Fruit fly (Drosophila melanogaster) whole organism, embryonic: ENCODE data around the gene CG15330.

Source experiments
- CG10321 ChIP-seq: fragments of 200-800 bp; sonication (Bioruptor generic); IDR thresholded peaks from 2 replicates; pipeline ENCODE4 v1.3.6; 2022; ENCODE audit warnings: missing biosample characterization, missing genetic modification characterization
- CG12769 ChIP-seq: fragments of 200-800 bp; sonication (Bioruptor generic); optimal IDR thresholded peaks from 2 replicates; lab custom pipeline; 2019; ENCODE audit warnings: missing biosample characterization, mild to moderate bottlenecking, missing genetic modification characterization, moderate library complexity
- CG15479 ChIP-seq: fragments of 200-800 bp; sonication (Bioruptor generic); optimal IDR thresholded peaks from 3 replicates; lab custom pipeline; 2019; ENCODE audit warnings: missing biosample characterization, mild to moderate bottlenecking, missing genetic modification characterization, moderate library complexity
- CG15601 ChIP-seq: fragments of 200-800 bp; sonication (Bioruptor generic); optimal IDR thresholded peaks from 3 replicates; lab custom pipeline; 2019; ENCODE audit warnings: missing biosample characterization, mild to moderate bottlenecking, missing genetic modification characterization, moderate library complexity
- CG17802 ChIP-seq: fragments of 200-800 bp; sonication (Bioruptor generic); optimal IDR thresholded peaks from 2 replicates; lab custom pipeline; 2018; ENCODE audit warnings: missing biosample characterization, mild to moderate bottlenecking, missing genetic modification characterization, moderate library complexity
- CG1832 ChIP-seq: fragments of 200-800 bp; sonication (Bioruptor generic); optimal IDR thresholded peaks from 2 replicates; lab custom pipeline; 2017; ENCODE audit warnings: missing biosample characterization, mild to moderate bottlenecking, missing genetic modification characterization, inconsistent platforms
- CG3838 ChIP-seq: fragments of 200-800 bp; sonication (Bioruptor generic); optimal IDR thresholded peaks from 3 replicates; lab custom pipeline; 2016; ENCODE audit warnings: missing biosample characterization, missing genetic modification characterization
- CG4360 ChIP-seq: fragments of 200-800 bp; sonication (Bioruptor generic); IDR thresholded peaks from 2 replicates; pipeline ENCODE4 v1.3.6; 2022; ENCODE audit warnings: missing biosample characterization, missing genetic modification characterization
- CG6791 ChIP-seq: fragments of 200-800 bp; sonication (Bioruptor generic); IDR thresholded peaks from 3 replicates; pipeline ENCODE4 v1.3.6; 2022; ENCODE audit warnings: missing biosample characterization, missing genetic modification characterization; ENCODE audit not compliant: partially characterized antibody
- CkIIα-i1 ChIP-seq: fragments of 200-800 bp; sonication (Bioruptor generic); IDR thresholded peaks from 2 replicates; pipeline ENCODE4 v1.3.6; 2022; ENCODE audit warnings: missing biosample characterization, missing genetic modification characterization
- CrebB ChIP-seq: fragments of 200-800 bp; sonication (Bioruptor generic); optimal IDR thresholded peaks from 3 replicates; lab custom pipeline; 2018; ENCODE audit warnings: missing biosample characterization, mild to moderate bottlenecking, missing genetic modification characterization
- Dbx ChIP-seq: fragments of 200-800 bp; sonication (Bioruptor generic); IDR thresholded peaks from 3 replicates; pipeline ENCODE4 v1.3.6; 2022; ENCODE audit warnings: missing biosample characterization, missing genetic modification characterization
- HHEX ChIP-seq: fragments of 200-800 bp; sonication (Bioruptor generic); optimal IDR thresholded peaks from 3 replicates; lab custom pipeline; 2017; ENCODE audit warnings: missing biosample characterization, mild to moderate bottlenecking, missing genetic modification characterization, missing genetic modification reagents
- Pdp1 ChIP-seq, 2 experiments: fragments of 200-800 bp; sonication (Bioruptor generic); optimal IDR thresholded peaks; 3 replicates each; lab custom pipeline; 2016; ENCODE audit warnings: missing biosample characterization in 2 of 2, missing genetic modification characterization in 2 of 2, mild to moderate bottlenecking in 1 of 2, moderate library complexity in 1 of 2
- Ptx1 ChIP-seq: fragments of 200-800 bp; sonication (Bioruptor generic); IDR thresholded peaks from 2 replicates; pipeline ENCODE4 v1.3.6; 2022; ENCODE audit warnings: missing biosample characterization, missing genetic modification characterization
- Spps ChIP-seq: fragments of 200-800 bp; sonication (Bioruptor generic); optimal IDR thresholded peaks from 2 replicates; lab custom pipeline; 2018; ENCODE audit warnings: missing biosample characterization, mild to moderate bottlenecking, missing genetic modification characterization
- Trl ChIP-seq, 3 experiments: fragments of >200 bp in 2 of 3; fragments of 200-800 bp in 1 of 3; sonication (Bioruptor generic) in 1 of 3; optimal IDR thresholded peaks; 2 replicates in 1 of 3; 3 replicates in 2 of 3; lab custom pipeline; 2016 to 2017; ENCODE audit warnings: missing biosample characterization in 1 of 3, missing genetic modification characterization in 1 of 3
- Xbp1 ChIP-seq: fragments of 200-800 bp; sonication (Bioruptor generic); optimal IDR thresholded peaks from 3 replicates; lab custom pipeline; 2016; ENCODE audit warnings: missing biosample characterization, mild to moderate bottlenecking, missing genetic modification characterization
- Xrp1 ChIP-seq: fragments of 200-800 bp; sonication (Bioruptor generic); IDR thresholded peaks from 2 replicates; pipeline ENCODE4 v1.3.6; 2022; ENCODE audit warnings: missing biosample characterization, missing genetic modification characterization
- ac ChIP-seq: fragments of 200-800 bp; sonication (Bioruptor generic); optimal IDR thresholded peaks from 3 replicates; lab custom pipeline; 2017; ENCODE audit warnings: missing biosample characterization, mild to moderate bottlenecking, missing genetic modification characterization
- bowl ChIP-seq: fragments of 200-800 bp; sonication (Bioruptor generic); IDR thresholded peaks from 2 replicates; pipeline ENCODE4 v1.3.6; 2022; ENCODE audit warnings: missing biosample characterization, missing genetic modification characterization
- chinmo ChIP-seq: fragments of 200-800 bp; sonication (Bioruptor generic); IDR thresholded peaks from 4 replicates; pipeline ENCODE4 v1.3.6; 2022; ENCODE audit warnings: missing biosample characterization, missing genetic modification characterization; ENCODE audit not compliant: partially characterized antibody
- crp ChIP-seq, 2 experiments: fragments of 200-800 bp; sonication (Bioruptor generic); optimal IDR thresholded peaks; 2 replicates in 1 of 2; 3 replicates in 1 of 2; lab custom pipeline; 2017; ENCODE audit warnings: missing biosample characterization in 2 of 2, missing genetic modification characterization in 2 of 2, mild to moderate bottlenecking in 1 of 2, moderate library complexity in 1 of 2
- dpn ChIP-seq, 2 experiments: fragments of 200-800 bp; sonication (Bioruptor generic); optimal IDR thresholded peaks; 3 replicates each; lab custom pipeline; 2016; ENCODE audit warnings: missing biosample characterization in 2 of 2, missing genetic modification characterization in 2 of 2
- dysf ChIP-seq: fragments of 200-800 bp; sonication (Bioruptor generic); IDR thresholded peaks from 3 replicates; pipeline ENCODE4 v1.3.6; 2022; ENCODE audit warnings: missing biosample characterization, missing genetic modification characterization
- gcm ChIP-seq: fragments of 200-800 bp; sonication (Bioruptor generic); optimal IDR thresholded peaks from 2 replicates; lab custom pipeline; 2019; ENCODE audit warnings: missing biosample characterization, mild to moderate bottlenecking, missing genetic modification characterization, moderate library complexity
- kni ChIP-seq: fragments of 200-800 bp; sonication (Bioruptor generic); optimal IDR thresholded peaks from 3 replicates; lab custom pipeline; 2017; ENCODE audit warnings: mild to moderate bottlenecking, missing biosample characterization, missing genetic modification reagents, missing genetic modification characterization
- nom ChIP-seq: fragments of 200-800 bp; sonication (Bioruptor generic); optimal IDR thresholded peaks from 2 replicates; lab custom pipeline; 2017; ENCODE audit warnings: missing biosample characterization, missing genetic modification characterization, mild to moderate bottlenecking, moderate library complexity, missing genetic modification reagents
- pita ChIP-seq: fragments of 200-800 bp; sonication (Bioruptor generic); optimal IDR thresholded peaks from 2 replicates; lab custom pipeline; 2017; ENCODE audit warnings: missing biosample characterization, mild to moderate bottlenecking, missing genetic modification characterization
- pnt ChIP-seq: fragments of 200-800 bp; sonication (Bioruptor generic); optimal IDR thresholded peaks from 3 replicates; lab custom pipeline; 2016; ENCODE audit warnings: missing biosample characterization, missing genetic modification characterization
- pros ChIP-seq: fragments of 200-800 bp; sonication (Bioruptor generic); optimal IDR thresholded peaks from 3 replicates; lab custom pipeline; 2019; ENCODE audit warnings: missing biosample characterization, mild to moderate bottlenecking, missing genetic modification characterization, moderate library complexity
- sd ChIP-seq: fragments of 200-800 bp; sonication (Bioruptor generic); optimal IDR thresholded peaks from 3 replicates; lab custom pipeline; 2018; ENCODE audit warnings: missing biosample characterization, mild to moderate bottlenecking, missing genetic modification characterization, moderate library complexity
- seq ChIP-seq: fragments of 200-800 bp; sonication (Bioruptor generic); IDR thresholded peaks from 2 replicates; pipeline ENCODE4 v1.3.6; 2022; ENCODE audit warnings: missing biosample characterization, missing genetic modification characterization
- so ChIP-seq: fragments of 200-800 bp; sonication (Bioruptor generic); IDR thresholded peaks from 3 replicates; pipeline ENCODE4 v1.3.6; 2022; ENCODE audit warnings: missing biosample characterization, missing genetic modification characterization
- tna ChIP-seq: fragments of 200-800 bp; sonication (Bioruptor generic); IDR thresholded peaks from 2 replicates; pipeline ENCODE4 v1.3.6; 2022; ENCODE audit warnings: missing biosample characterization, missing genetic modification characterization; ENCODE audit not compliant: partially characterized antibody
- ttk ChIP-seq: fragments of 200-800 bp; sonication (Bioruptor generic); IDR thresholded peaks from 2 replicates; pipeline ENCODE4 v2.1.2; 2022; ENCODE audit warnings: missing biosample characterization, missing genetic modification characterization
- tx ChIP-seq: fragments of 200-800 bp; sonication (Bioruptor generic); optimal IDR thresholded peaks from 2 replicates; lab custom pipeline; 2016; ENCODE audit warnings: missing biosample characterization, missing genetic modification characterization
- unpg ChIP-seq: fragments of 200-800 bp; sonication (Bioruptor generic); optimal IDR thresholded peaks from 3 replicates; lab custom pipeline; 2018; ENCODE audit warnings: missing biosample characterization, mild to moderate bottlenecking, missing genetic modification characterization, moderate library complexity

The CG15330 gene

dm6 chrX:7967052-7967847 lies 11.4 kb downstream of the CG15330 start (continued):
- TF ChIP-seq kni (GFP tag; lab: Kevin White, UChicago) (peak; percentile 6), crp (GFP tag; optimal IDR thresholded peaks at IDR 0.05; lab: Kevin White, UChicago) (peak; percentile 36 to 82), tx (no peak), sd (tag; lab: Kevin White, UChicago) (peak; percentile 42), tna (GFP tag; lab: Robert Waterston, UW) (no peak), Pdp1 (GFP tag; optimal IDR thresholded peaks at IDR 0.05; lab: Kevin White, UChicago) (peak in 1 of 2 experiments; percentile 30), CG10321 (peak; percentile 69; the same call in 1 of the 2 replicates), CkIIα-i1 (GFP tag; lab: Robert Waterston, UW) (no peak), bowl (GFP tag; lab: Robert Waterston, UW) (no peak), CG17802 (tag; lab: Kevin White, UChicago) (no peak), unpg (GFP tag; lab: Kevin White, UChicago) (no peak), Dbx (GFP tag; lab: Robert Waterston, UW) (0 out of 3 replicates have a peak, but pooled peaks have one; percentile 8), CG6791 (0 out of 3 replicates have a peak, but pooled peaks have one; percentile 16), pita (GFP tag; lab: Kevin White, UChicago) (peak; percentile 34), CG1832 (peak; percentile 73), seq (GFP tag; lab: Robert Waterston, UW) (peak; percentile 31; the same call in 1 of the 2 replicates), CG12769 (tag; lab: Kevin White, UChicago) (peak; percentile 17), HHEX (peak; percentile 21), Xrp1 (0 out of 2 replicates have a peak, but pooled peaks have one; percentile 24), ac (GFP tag; lab: Kevin White, UChicago) (no peak), Xbp1 (no peak), dysf (GFP tag; lab: Robert Waterston, UW) (0 out of 3 replicates have a peak, but pooled peaks have one; percentile 10), CrebB (peak; percentile 2), CG15601 (no peak)

DNA sequence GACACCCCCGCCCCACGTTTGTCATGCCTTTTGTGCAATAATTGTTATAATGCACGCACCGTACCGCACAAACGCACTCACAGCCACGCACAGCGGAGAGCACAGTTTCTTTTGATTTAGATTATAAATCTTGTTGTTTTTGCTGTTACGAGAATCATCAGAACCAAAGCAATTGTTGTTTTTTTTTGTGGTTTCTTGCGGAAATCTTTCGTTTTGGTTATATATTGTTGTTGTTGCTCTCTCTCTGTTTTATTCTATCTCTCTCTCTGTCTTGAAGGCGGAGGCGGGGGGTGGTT lies 11.9 kb downstream of the CG15330 start:
- TF ChIP-seq CG15479 (GFP tag; lab: Kevin White, UChicago) (peak; percentile 52), ttk (0 out of 2 replicates have a peak, but pooled peaks have one; percentile 1), Spps (tag; lab: Kevin White, UChicago) (no peak), gcm (GFP tag; lab: Kevin White, UChicago) (no peak), Ptx1 (GFP tag; lab: Robert Waterston, UW) (no peak), chinmo (0 out of 4 replicates have a peak, but pooled peaks have one; percentile 60), dpn (GFP tag; optimal IDR thresholded peaks at IDR 0.05; lab: Kevin White, UChicago) (no peak), Trl (optimal IDR thresholded peaks at IDR 0.05; lab: Kevin White, UChicago) (peak in 1 of 2 experiments; percentile 40), Trl (GFP tag; optimal IDR thresholded peaks at IDR 0.05; lab: Kevin White, UChicago) (no peak), pros (GFP tag; lab: Kevin White, UChicago) (peak; percentile 60), CG4360 (peak; percentile 65; the same call in 1 of the 2 replicates), Pdp1 (GFP tag; optimal IDR thresholded peaks at IDR 0.05; lab: Kevin White, UChicago) (peak in 1 of 2 experiments; percentile 52), so (GFP tag; lab: Robert Waterston, UW) (no peak), nom (GFP tag; lab: Kevin White, UChicago) (peak; percentile 6), CG3838 (no peak), pnt (no peak)
